Worm (Caenorhabditis elegans): ENCODE results near the gene C01G12.16.

The C01G12.16 gene

DNA sequence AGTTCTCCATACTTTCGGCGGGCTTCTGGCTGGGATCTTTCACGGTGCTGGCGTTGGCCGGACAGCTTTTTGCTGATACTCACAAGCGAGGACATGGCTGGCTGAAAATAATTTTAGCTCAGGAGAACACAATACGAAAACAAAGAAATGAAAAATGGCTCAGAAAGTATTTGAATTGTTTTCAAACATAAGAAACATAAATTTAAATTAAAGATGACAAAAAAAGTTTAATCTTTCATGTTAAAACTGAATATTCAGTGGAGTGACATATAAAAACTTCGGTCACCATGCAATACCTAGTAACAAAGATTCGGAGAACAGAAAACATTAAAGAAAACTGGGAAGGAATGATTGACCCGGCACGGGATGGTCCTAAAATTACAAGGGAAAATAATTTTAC, 17.5 kb downstream of the C01G12.16 start, which contains the start of gene C16C10.2:
Gene C16C10.2, minus strand, starts transcription at position 101 of the 400 bp plus-strand sequence.
- TF ChIP-seq hmg-4 (GFP tag; optimal IDR thresholded peaks at IDR 0.05) (no peak), tbx-37 (GFP tag; conservative IDR thresholded peaks at IDR 0.05) (no peak), ceh-13 (GFP tag; optimal IDR thresholded peaks at IDR 0.05) (no peak), tbx-11 (GFP tag; IDR thresholded peaks at IDR 0.05) (no peak), ceh-36 (tag; optimal IDR thresholded peaks at IDR 0.05) (no peak), tra-4 (tag; optimal IDR thresholded peaks at IDR 0.05) (no peak), hnd-1 (tag; optimal IDR thresholded peaks at IDR 0.05) (no peak), hmbx-1 (tag; optimal IDR thresholded peaks at IDR 0.05) (no peak), sea-1 (GFP tag; conservative IDR thresholded peaks at IDR 0.05) (no peak), aly-1 (tag; optimal IDR thresholded peaks at IDR 0.05) (no peak), ama-1 (optimal IDR thresholded peaks at IDR 0.05) (no peak), B0310.2 (tag; optimal IDR thresholded peaks at IDR 0.05) (no peak), scrt-1 (GFP tag; IDR thresholded peaks at IDR 0.05) (no peak), ets-7 (tag; optimal IDR thresholded peaks at IDR 0.05) (no peak), flt-1 (GFP tag; IDR thresholded peaks at IDR 0.05) (no peak), pes-1 (GFP tag; IDR thresholded peaks at IDR 0.05) (no peak)

DNA sequence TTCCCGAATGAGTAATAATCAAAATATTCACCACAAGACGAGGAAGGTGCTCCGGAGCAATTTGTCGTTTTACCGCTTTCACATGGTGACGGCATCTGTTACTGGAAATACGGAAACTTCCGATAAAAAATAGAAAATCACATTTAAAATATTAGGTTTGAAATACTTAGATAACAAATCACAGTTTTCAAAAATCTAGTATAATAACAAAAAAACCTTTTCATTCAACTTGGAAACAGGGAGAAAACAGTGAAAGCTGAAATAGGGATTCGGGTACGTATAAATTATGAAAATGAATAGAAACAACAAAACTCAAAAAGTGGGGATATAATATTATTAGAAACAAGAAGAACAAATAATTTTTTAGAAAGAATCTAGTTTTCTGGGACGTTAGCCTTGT, 20.3 kb downstream of the C01G12.16 start, which contains the start of gene C16C10.1:
Gene C16C10.1, minus strand, starts transcription at position 101 of the 400 bp plus-strand sequence.
- TF ChIP-seq tbx-37 (GFP tag; conservative IDR thresholded peaks at IDR 0.05) (no peak), pes-1 (GFP tag; IDR thresholded peaks at IDR 0.05) (no peak), flt-1 (GFP tag; IDR thresholded peaks at IDR 0.05) (no peak), aly-1 (tag; optimal IDR thresholded peaks at IDR 0.05) (no peak), tbx-11 (GFP tag; IDR thresholded peaks at IDR 0.05) (no peak), sea-1 (GFP tag; conservative IDR thresholded peaks at IDR 0.05) (no peak), ceh-13 (GFP tag; optimal IDR thresholded peaks at IDR 0.05) (no peak), hmg-4 (GFP tag; optimal IDR thresholded peaks at IDR 0.05) (no peak), ets-7 (tag; optimal IDR thresholded peaks at IDR 0.05) (no peak), ama-1 (optimal IDR thresholded peaks at IDR 0.05) (no peak), hmbx-1 (tag; optimal IDR thresholded peaks at IDR 0.05) (no peak), hnd-1 (tag; optimal IDR thresholded peaks at IDR 0.05) (no peak), F13C5.2 (tag; optimal IDR thresholded peaks at IDR 0.05) (no peak), ceh-36 (tag; optimal IDR thresholded peaks at IDR 0.05) (no peak), tra-4 (tag; optimal IDR thresholded peaks at IDR 0.05) (no peak), scrt-1 (GFP tag; IDR thresholded peaks at IDR 0.05) (no peak), B0310.2 (tag; optimal IDR thresholded peaks at IDR 0.05) (no peak)

DNA sequence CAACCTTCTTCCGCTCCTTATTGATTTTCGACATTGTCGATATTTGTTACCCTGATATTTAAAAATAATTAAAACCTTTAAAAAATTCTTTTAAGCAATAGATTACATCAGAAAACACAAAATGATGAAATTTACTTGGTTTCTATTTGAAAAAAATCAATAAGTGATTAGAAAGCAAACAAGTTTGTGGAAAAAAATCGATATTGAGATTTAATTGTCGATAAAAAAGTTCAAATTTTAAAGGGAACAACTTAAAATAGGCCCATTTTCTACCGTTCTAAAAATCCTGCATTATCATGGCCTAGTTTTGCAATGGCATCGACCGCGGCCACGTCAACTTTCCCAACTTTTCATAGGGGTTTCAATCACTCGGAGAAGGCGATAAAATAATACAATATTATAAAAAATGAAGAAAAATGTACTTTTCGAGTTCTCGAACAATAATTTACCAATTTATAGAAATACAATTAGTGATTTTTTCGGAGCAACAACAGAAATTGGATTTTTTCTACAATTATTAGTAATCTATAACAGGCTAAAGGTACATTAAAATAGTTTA, 25.8 kb downstream of the C01G12.16 start, which contains the start of gene lars-1:
Gene lars-1, minus strand, starts transcription at position 51 of the 559 bp plus-strand sequence.
- TF ChIP-seq ets-7 (tag; optimal IDR thresholded peaks at IDR 0.05) (no peak), aly-1 (tag; optimal IDR thresholded peaks at IDR 0.05) (no peak), tbx-11 (GFP tag; IDR thresholded peaks at IDR 0.05) (no peak), F13C5.2 (tag; optimal IDR thresholded peaks at IDR 0.05) (no peak), flt-1 (GFP tag; IDR thresholded peaks at IDR 0.05) (no peak), hmg-4 (GFP tag; optimal IDR thresholded peaks at IDR 0.05) (no peak), ama-1 (optimal IDR thresholded peaks at IDR 0.05) (no peak), tbx-37 (GFP tag; conservative IDR thresholded peaks at IDR 0.05) (no peak), hmbx-1 (tag; optimal IDR thresholded peaks at IDR 0.05) (no peak), ceh-36 (tag; optimal IDR thresholded peaks at IDR 0.05) (no peak), hnd-1 (tag; optimal IDR thresholded peaks at IDR 0.05) (no peak), B0310.2 (tag; optimal IDR thresholded peaks at IDR 0.05) (no peak), sea-1 (GFP tag; conservative IDR thresholded peaks at IDR 0.05) (no peak), ceh-13 (GFP tag; optimal IDR thresholded peaks at IDR 0.05) (no peak), tra-4 (tag; optimal IDR thresholded peaks at IDR 0.05) (no peak), scrt-1 (GFP tag; IDR thresholded peaks at IDR 0.05) (no peak), pes-1 (GFP tag; IDR thresholded peaks at IDR 0.05) (no peak)

DNA sequence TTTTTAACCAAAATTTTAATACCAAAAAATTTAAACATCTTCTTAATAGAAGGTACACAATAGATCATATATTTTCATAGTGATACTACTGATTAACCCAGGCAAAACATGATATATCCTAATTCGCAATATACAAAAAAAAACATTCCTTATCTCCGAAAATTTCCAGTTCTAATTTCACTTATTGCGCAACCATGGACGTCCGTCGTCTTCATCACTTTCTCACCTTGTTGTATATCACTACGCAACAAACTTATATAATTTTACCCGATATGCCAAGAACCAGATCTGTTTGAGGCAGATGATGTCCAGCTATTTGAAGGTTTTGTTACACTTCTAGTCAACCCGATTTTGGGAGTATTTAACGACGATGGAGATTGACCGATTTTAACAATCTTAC, 26.8 kb downstream of the C01G12.16 start, which contains the start of gene R74.2:
Gene R74.2, plus strand, starts transcription at position 316 of the 400 bp plus-strand sequence.
- TF ChIP-seq hmbx-1 (tag; optimal IDR thresholded peaks at IDR 0.05) (no peak), tbx-37 (GFP tag; conservative IDR thresholded peaks at IDR 0.05) (no peak), ceh-13 (GFP tag; optimal IDR thresholded peaks at IDR 0.05) (no peak), tra-4 (tag; optimal IDR thresholded peaks at IDR 0.05) (no peak), ceh-36 (tag; optimal IDR thresholded peaks at IDR 0.05) (no peak), aly-1 (tag; optimal IDR thresholded peaks at IDR 0.05) (no peak), pes-1 (GFP tag; IDR thresholded peaks at IDR 0.05) (no peak), sea-1 (GFP tag; conservative IDR thresholded peaks at IDR 0.05) (no peak), B0310.2 (tag; optimal IDR thresholded peaks at IDR 0.05) (no peak), scrt-1 (GFP tag; IDR thresholded peaks at IDR 0.05) (no peak), ets-7 (tag; optimal IDR thresholded peaks at IDR 0.05) (no peak), F13C5.2 (tag; optimal IDR thresholded peaks at IDR 0.05) (no peak)

DNA sequence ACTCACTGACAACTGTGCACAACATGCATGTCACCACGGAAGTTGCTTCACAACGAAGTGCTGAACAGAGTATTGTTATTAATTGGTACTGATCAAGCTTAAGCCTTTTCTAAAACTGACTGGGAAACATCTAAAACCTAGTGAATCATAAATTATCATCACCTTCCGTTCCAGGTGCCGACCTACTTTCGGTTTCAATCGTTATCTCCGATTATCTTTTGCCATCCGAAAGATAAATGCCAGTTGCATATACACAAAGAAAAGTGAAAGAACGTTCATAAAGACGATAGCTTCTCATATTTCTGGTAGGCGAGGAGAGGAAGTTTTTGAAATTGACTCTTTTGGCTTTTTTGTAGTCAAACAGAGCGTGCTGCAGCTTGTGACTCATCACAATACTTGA, 28.6 kb downstream of the C01G12.16 start:
- TF ChIP-seq ceh-13 (GFP tag; optimal IDR thresholded peaks at IDR 0.05) (no peak), F13C5.2 (tag; optimal IDR thresholded peaks at IDR 0.05) (no peak), pes-1 (GFP tag; IDR thresholded peaks at IDR 0.05) (no peak), flt-1 (GFP tag; IDR thresholded peaks at IDR 0.05) (no peak), scrt-1 (GFP tag; IDR thresholded peaks at IDR 0.05) (no peak), ets-7 (tag; optimal IDR thresholded peaks at IDR 0.05) (no peak), hmbx-1 (tag; optimal IDR thresholded peaks at IDR 0.05) (no peak), sea-1 (GFP tag; conservative IDR thresholded peaks at IDR 0.05) (no peak), hmg-4 (GFP tag; optimal IDR thresholded peaks at IDR 0.05) (no peak), tbx-11 (GFP tag; IDR thresholded peaks at IDR 0.05) (no peak), ceh-36 (tag; optimal IDR thresholded peaks at IDR 0.05) (no peak), B0310.2 (tag; optimal IDR thresholded peaks at IDR 0.05) (no peak), hnd-1 (tag; optimal IDR thresholded peaks at IDR 0.05) (no peak), tra-4 (tag; optimal IDR thresholded peaks at IDR 0.05) (no peak), tbx-37 (GFP tag; conservative IDR thresholded peaks at IDR 0.05) (no peak), aly-1 (tag; optimal IDR thresholded peaks at IDR 0.05) (no peak)

DNA sequence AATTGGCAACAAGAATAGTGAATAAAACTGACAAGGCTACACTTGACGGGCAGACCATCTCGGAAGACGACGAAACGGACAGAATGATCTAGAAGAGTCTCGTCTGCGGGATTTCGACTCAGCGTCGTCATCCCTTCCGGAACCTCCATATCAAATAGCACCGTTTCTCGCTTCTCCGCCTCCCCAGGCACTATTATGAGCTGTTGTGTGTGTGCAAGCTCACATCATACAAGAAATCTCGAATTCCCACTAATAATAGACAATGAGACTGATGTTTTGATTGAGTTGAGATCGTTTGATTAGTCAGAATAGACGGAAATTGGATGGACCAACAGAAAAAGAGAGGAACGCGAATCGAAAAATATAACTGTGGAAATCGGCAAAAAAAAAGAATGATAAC, 29.2 kb downstream of the C01G12.16 start, which contains the start of gene spp-28:
Gene spp-28, minus strand, starts transcription at position 101 of the 400 bp plus-strand sequence.
- TF ChIP-seq pes-1 (GFP tag; IDR thresholded peaks at IDR 0.05) (no peak), scrt-1 (GFP tag; IDR thresholded peaks at IDR 0.05) (no peak), tbx-37 (GFP tag; conservative IDR thresholded peaks at IDR 0.05) (no peak), sea-1 (GFP tag; conservative IDR thresholded peaks at IDR 0.05) (no peak), tbx-11 (GFP tag; IDR thresholded peaks at IDR 0.05) (no peak), ceh-36 (tag; optimal IDR thresholded peaks at IDR 0.05) (no peak), tra-4 (tag; optimal IDR thresholded peaks at IDR 0.05) (no peak), F13C5.2 (tag; optimal IDR thresholded peaks at IDR 0.05) (no peak), B0310.2 (tag; optimal IDR thresholded peaks at IDR 0.05) (no peak), ets-7 (tag; optimal IDR thresholded peaks at IDR 0.05) (no peak), hmg-4 (GFP tag; optimal IDR thresholded peaks at IDR 0.05) (no peak), hnd-1 (tag; optimal IDR thresholded peaks at IDR 0.05) (no peak), ceh-13 (GFP tag; optimal IDR thresholded peaks at IDR 0.05) (no peak), aly-1 (tag; optimal IDR thresholded peaks at IDR 0.05) (no peak), flt-1 (GFP tag; IDR thresholded peaks at IDR 0.05) (no peak)
